Fruit fly (Drosophila melanogaster): ENCODE measurements around the gene Pglym87.

Gene Pglym87

DNA sequence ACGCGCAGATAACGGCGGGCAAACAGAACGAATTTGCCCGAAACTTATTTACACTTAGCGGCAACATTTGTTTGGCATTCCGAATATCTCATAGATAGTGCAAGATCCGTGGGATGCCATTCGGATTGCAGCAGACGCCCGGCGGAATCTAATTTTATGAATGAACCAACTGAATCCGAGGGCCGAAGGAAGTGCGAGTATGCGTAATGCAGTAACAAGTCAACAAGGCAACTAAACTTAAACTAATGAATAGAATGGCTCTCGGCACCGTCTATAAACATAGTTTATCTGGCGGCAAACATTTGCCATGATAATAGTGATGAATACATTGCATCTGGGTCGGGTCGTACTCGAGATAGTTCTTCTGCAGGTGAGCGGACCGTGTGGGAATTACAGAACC is 17.7 kb upstream of the Pglym87 start:
- TF ChIP-seq CG11617 (GFP tag; optimal IDR thresholded peaks at IDR 0.05) (no peak), Mnt (GFP tag; optimal IDR thresholded peaks at IDR 0.05) (no peak), CG7101 (tag; optimal IDR thresholded peaks at IDR 0.05) (no peak), Crg-1 (GFP tag; optimal IDR thresholded peaks at IDR 0.05) (no peak), kay (GFP tag; ENCODE audit: borderline replicate concordance) (no peak), CG7045 (GFP tag; optimal IDR thresholded peaks at IDR 0.05) (no peak), cic (GFP tag; optimal IDR thresholded peaks at IDR 0.05) (no peak), ovo (GFP tag; optimal IDR thresholded peaks at IDR 0.05) (no peak), CG14711 (tag; optimal IDR thresholded peaks at IDR 0.05) (no peak), CG5204 (GFP tag; optimal IDR thresholded peaks at IDR 0.05) (no peak), Clk (GFP tag; optimal IDR thresholded peaks at IDR 0.05) (no peak), pad (GFP tag; optimal IDR thresholded peaks at IDR 0.05) (no peak), Hr96 (GFP tag; optimal IDR thresholded peaks at IDR 0.05) (no peak), CG33017 (tag; optimal IDR thresholded peaks at IDR 0.05) (no peak)

DNA sequence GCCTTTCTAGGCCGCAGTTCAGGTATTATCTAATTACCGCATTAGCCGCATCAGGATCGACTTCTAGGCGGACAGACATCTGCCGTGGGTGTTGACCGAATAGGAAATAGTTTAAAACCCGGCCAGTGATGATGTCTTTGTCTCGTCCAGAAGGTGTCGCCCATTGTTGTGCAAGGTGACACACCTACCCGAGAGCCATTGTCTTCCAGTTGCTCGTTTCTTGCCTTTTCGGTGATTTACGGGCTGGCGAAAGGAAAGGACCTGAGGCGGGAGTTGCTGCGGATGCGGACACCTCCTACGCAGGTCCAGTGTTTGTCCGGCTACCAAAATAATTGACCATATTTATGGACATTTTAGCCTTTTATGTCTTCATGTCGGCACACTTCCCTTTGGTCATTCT is 15.7 kb upstream of the Pglym87 start:
- TF ChIP-seq Clk (GFP tag; optimal IDR thresholded peaks at IDR 0.05), result no peak
- TF ChIP-seq pad (GFP tag; optimal IDR thresholded peaks at IDR 0.05), result no peak
- no peak for TF ChIP-seq CG7045 (GFP tag; optimal IDR thresholded peaks at IDR 0.05)
- TF ChIP-seq cnc (optimal IDR thresholded peaks at IDR 0.05), result no peak
- TF ChIP-seq Crg-1 (GFP tag; optimal IDR thresholded peaks at IDR 0.05), result no peak
- TF ChIP-seq Mnt (GFP tag; optimal IDR thresholded peaks at IDR 0.05), result no peak
- TF ChIP-seq toe (GFP tag; optimal IDR thresholded peaks at IDR 0.05), result no peak
- no peak for TF ChIP-seq kay (GFP tag; ENCODE audit: borderline replicate concordance)
- no peak for TF ChIP-seq CG12768 (GFP tag; optimal IDR thresholded peaks at IDR 0.05)
- TF ChIP-seq tj (GFP tag; optimal IDR thresholded peaks at IDR 0.05), result no peak
- no peak for TF ChIP-seq bab1 (GFP tag; optimal IDR thresholded peaks at IDR 0.05)
- TF ChIP-seq CG7101 (tag; optimal IDR thresholded peaks at IDR 0.05), result no peak
- no peak for TF ChIP-seq CG11617 (GFP tag; optimal IDR thresholded peaks at IDR 0.05)

DNA sequence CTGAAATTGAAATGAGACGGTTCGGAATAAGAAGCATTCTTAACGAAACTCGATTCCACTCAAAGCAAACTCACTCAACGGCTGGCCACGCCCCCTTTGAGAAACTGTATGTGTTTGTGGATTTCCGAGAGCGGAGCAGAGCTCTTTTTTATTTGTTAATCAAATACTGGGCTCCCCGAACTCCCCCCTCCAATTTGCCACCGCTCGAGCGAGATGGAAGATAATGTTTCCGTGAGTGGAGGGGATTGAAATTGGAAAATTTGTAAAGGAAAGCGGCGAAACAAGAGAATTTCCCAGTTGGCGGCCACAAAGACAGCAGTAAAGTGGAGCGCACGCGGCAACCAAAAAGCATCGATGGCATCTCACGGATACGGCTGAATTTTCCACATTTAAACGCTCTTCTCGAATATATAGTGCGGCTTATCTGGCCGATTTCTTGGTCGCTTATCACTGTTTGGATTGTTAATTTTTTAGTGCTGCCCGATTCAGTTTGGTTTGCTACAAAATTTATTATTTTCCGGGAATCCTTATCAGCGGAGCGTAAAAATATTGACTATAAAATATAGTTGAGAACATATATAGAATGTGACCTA is 12.0 kb upstream of the Pglym87 start:
- no peak for TF ChIP-seq tj (GFP tag; optimal IDR thresholded peaks at IDR 0.05)
- TF ChIP-seq CG33017 (tag; optimal IDR thresholded peaks at IDR 0.05), result no peak
- TF ChIP-seq cnc (optimal IDR thresholded peaks at IDR 0.05), result no peak
- no peak for TF ChIP-seq CG14711 (tag; optimal IDR thresholded peaks at IDR 0.05)
- no peak for TF ChIP-seq CG5204 (GFP tag; optimal IDR thresholded peaks at IDR 0.05)
- TF ChIP-seq CG7045 (GFP tag; optimal IDR thresholded peaks at IDR 0.05), result no peak
- peak; percentile 92 for TF ChIP-seq pad (GFP tag; optimal IDR thresholded peaks at IDR 0.05)

DNA sequence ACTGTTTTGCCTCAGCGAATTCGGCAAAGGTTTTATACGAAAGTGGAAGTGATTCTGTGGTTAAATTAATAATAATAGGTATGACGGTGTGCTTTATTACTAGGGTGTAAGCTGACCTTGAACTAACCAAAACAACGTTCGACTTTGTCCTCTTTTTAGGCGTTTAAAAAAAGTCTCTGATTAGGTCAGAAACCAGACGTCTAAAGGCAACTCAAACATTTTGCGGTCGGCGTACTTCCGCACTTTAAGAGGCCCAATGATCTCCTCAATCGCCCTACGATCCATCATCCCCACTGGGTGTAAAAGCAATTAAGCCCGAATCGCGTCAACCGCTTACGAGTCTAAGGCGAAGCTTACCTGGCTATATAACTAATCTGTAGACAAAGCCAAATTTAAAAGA is 6.6 kb upstream of the Pglym87 start, which contains the start of gene Cyp313a3:
Gene Cyp313a3, minus strand, starts transcription at position 101 of the 400 bp plus-strand sequence.
- TF ChIP-seq toe (GFP tag; optimal IDR thresholded peaks at IDR 0.05) (no peak), tj (GFP tag; optimal IDR thresholded peaks at IDR 0.05) (no peak)

DNA sequence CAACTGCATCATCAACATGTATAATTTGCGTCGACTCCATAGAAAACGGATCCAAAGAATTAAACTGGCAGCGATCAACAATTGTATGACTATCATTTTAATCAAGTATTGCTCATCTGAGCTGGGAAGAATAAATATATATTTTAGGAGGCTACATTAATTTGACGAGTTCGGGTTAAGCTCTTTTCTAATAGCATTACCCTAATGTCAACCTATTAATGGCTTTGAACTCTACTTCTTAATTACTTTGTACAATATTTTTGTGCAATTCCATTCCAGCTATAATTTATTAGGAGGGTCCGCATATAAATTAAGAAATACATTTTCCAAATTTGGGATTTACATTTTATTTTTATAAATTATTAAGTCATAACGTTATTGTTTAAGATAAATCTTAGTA is 4.3 kb upstream of the Pglym87 start, which contains the start of gene Cyp313a2:
Gene Cyp313a2, minus strand, starts transcription at position 101 of the 400 bp plus-strand sequence.
- TF ChIP-seq CG5204 (GFP tag; optimal IDR thresholded peaks at IDR 0.05) (no peak), tj (GFP tag; optimal IDR thresholded peaks at IDR 0.05) (no peak), kay (GFP tag; ENCODE audit: borderline replicate concordance) (no peak), CG11617 (GFP tag; optimal IDR thresholded peaks at IDR 0.05) (no peak), CG7045 (GFP tag; optimal IDR thresholded peaks at IDR 0.05) (no peak), cic (GFP tag; optimal IDR thresholded peaks at IDR 0.05) (no peak), CG1620 (GFP tag; optimal IDR thresholded peaks at IDR 0.05) (no peak), CG7101 (tag; optimal IDR thresholded peaks at IDR 0.05) (no peak), CG12768 (GFP tag; optimal IDR thresholded peaks at IDR 0.05) (no peak), Mnt (GFP tag; optimal IDR thresholded peaks at IDR 0.05) (no peak), Crg-1 (GFP tag; optimal IDR thresholded peaks at IDR 0.05) (no peak), toe (GFP tag; optimal IDR thresholded peaks at IDR 0.05) (no peak), CG14711 (tag; optimal IDR thresholded peaks at IDR 0.05) (no peak), cnc (optimal IDR thresholded peaks at IDR 0.05) (no peak)

DNA sequence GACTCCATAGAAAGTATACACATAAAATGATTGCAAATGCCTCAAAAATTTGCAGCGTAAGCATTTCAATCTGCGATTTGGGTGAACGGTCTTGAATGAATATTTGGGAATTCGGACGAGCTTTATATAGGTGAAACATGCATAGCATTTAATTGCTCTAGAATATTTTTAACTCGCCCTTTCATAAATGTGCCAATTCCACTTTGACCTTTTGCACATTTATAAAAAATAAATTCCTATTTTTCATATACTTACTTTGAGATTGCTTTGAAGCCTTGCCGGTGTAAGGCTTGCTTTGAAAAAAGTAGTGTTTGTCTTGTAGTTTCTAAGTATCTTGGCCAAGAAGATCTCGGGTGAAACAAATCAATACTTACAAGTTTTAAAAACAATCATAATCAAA is 2.1 kb upstream of the Pglym87 start, which contains the start of gene Cyp313a5:
Gene Cyp313a5, minus strand, starts transcription at position 101 of the 400 bp plus-strand sequence.
- TF ChIP-seq pad (GFP tag; optimal IDR thresholded peaks at IDR 0.05) (no peak), CG7045 (GFP tag; optimal IDR thresholded peaks at IDR 0.05) (no peak), tj (GFP tag; optimal IDR thresholded peaks at IDR 0.05) (no peak), Clk (GFP tag; optimal IDR thresholded peaks at IDR 0.05) (no peak), cic (GFP tag; optimal IDR thresholded peaks at IDR 0.05) (no peak), CG12768 (GFP tag; optimal IDR thresholded peaks at IDR 0.05) (no peak), Hr96 (GFP tag; optimal IDR thresholded peaks at IDR 0.05) (no peak), CG7101 (tag; optimal IDR thresholded peaks at IDR 0.05) (no peak), kay (GFP tag; ENCODE audit: borderline replicate concordance) (no peak), cnc (optimal IDR thresholded peaks at IDR 0.05) (no peak), bab1 (GFP tag; optimal IDR thresholded peaks at IDR 0.05) (no peak), toe (GFP tag; optimal IDR thresholded peaks at IDR 0.05) (no peak)

DNA sequence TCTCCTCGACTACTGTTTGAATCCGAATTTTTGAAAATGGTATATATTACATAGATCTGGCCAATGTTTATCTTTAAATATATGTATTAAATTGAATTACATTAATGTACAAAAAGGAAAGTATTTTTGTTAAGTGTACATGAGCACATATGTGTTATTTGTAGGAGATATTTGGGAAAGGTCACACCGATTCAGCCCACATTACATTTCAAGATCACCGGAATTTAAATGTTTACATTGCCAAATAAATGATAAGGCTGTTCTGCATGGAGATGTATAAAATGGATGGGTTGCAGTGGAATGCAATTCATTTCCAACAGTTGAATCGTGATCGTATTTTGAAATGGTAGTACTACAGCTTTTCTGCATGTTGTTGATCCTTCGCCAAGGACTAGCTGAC is 3.4 kb downstream of the Pglym87 start, which contains the start of gene CG3916:
Gene CG3916, plus strand, starts transcription at position 301 of the 400 bp plus-strand sequence.
- no peak for TF ChIP-seq cnc (optimal IDR thresholded peaks at IDR 0.05)
- TF ChIP-seq tj (GFP tag; optimal IDR thresholded peaks at IDR 0.05), result no peak
- no peak for TF ChIP-seq bab1 (GFP tag; optimal IDR thresholded peaks at IDR 0.05)
- TF ChIP-seq CG14711 (tag; optimal IDR thresholded peaks at IDR 0.05), result no peak
- no peak for TF ChIP-seq CG7045 (GFP tag; optimal IDR thresholded peaks at IDR 0.05)
- no peak for TF ChIP-seq CG1620 (GFP tag; optimal IDR thresholded peaks at IDR 0.05)
- no peak for TF ChIP-seq pad (GFP tag; optimal IDR thresholded peaks at IDR 0.05)
- TF ChIP-seq toe (GFP tag; optimal IDR thresholded peaks at IDR 0.05), result no peak
- no peak for TF ChIP-seq Clk (GFP tag; optimal IDR thresholded peaks at IDR 0.05)
- no peak for TF ChIP-seq Mnt (GFP tag; optimal IDR thresholded peaks at IDR 0.05)

Data from whole organism, adult.